Worm (Caenorhabditis elegans) whole organism, L4/young adult: Measurements from ENCODE around the gene F02E11.7.

Experiments used
- W03F9.2 ChIP-seq: fragments of 150-350 bp; optimal IDR thresholded peaks from 2 replicates; lab custom pipeline; 2014; ENCODE audit warnings: missing biosample characterization, missing genetic modification characterization
- him-1 ChIP-seq: sonication (generic microtip); optimal IDR thresholded peaks from 2 replicates; lab custom pipeline; 2016; ENCODE audit warnings: missing genotype, missing genetic modification reagents, missing genetic modification characterization, missing compliant biosample characterization

DNA sequence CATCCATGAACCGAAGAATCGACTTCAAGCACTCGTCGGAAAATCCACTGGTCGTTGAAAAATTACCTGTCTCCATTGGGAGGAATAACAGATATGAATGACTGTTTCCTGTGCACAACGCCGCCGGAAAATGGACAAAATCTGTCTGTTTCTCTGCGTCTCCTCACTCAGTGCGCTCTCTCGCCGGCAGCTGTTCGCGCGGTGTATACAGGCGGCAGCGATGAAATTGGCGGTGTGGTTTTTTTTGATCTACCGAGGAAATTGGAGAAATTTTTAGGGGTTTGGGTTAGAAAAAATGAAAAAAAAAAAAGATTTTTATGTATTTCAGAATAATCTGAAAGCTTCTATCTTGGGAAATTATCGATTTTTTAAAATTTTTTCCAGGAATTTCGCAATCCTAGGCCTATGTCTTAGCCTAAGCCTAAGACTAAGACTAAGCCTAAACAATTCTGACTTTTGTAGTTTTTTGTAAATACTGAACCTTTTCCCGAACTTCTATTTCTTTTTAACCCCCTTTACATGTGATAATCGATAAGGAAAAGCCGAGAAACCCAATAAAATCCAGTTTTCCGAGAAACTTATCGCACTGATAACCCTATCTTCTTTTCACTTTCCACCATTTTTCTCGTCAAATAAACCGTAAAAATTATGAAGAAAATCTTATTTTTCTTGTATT is 19.3 kb upstream of the F02E11.7 start, which contains the start of the genes fbxc-50 and C17F4.2:
- TF ChIP-seq W03F9.2 (tag; lab: Kevin White, UChicago) (no peak), him-1 (tag; lab: Kevin White, UChicago) (no peak)
